Worm (Caenorhabditis elegans) whole organism, L4/young adult: ENCODE results near the gene asm-2.

Experiments
- W03F9.2 ChIP-seq: fragments of 150-350 bp; optimal IDR thresholded peaks from 2 replicates; lab custom pipeline; 2014; ENCODE audit warnings: missing biosample characterization, missing genetic modification characterization
- dao-5 ChIP-seq: sonication (generic microtip); optimal IDR thresholded peaks from 2 replicates; lab custom pipeline; 2016; ENCODE audit warnings: missing genotype, missing genetic modification characterization, moderate library complexity, missing compliant biosample characterization
- him-1 ChIP-seq: sonication (generic microtip); optimal IDR thresholded peaks from 2 replicates; lab custom pipeline; 2016; ENCODE audit warnings: missing genotype, missing genetic modification reagents, missing genetic modification characterization, missing compliant biosample characterization

Gene asm-2

ce11 chrX:11339375-11339924 lies 15.4 kb upstream of the asm-2 start, which contains the start of gene aco-1:
Gene aco-1 (plus strand): TSS chrX:11339874.
- no peak for TF ChIP-seq him-1 (tag; lab: Kevin White, UChicago)
- peak; percentile 48 for TF ChIP-seq W03F9.2 (tag; lab: Kevin White, UChicago)
- TF ChIP-seq dao-5 (tag; lab: Kevin White, UChicago), result no peak

ce11 chrX:11337783-11338182 lies 13.7 kb upstream of the asm-2 start, which contains the start of gene gcy-9:
Gene gcy-9 (minus strand): TSS chrX:11337883.
- TF ChIP-seq him-1 (tag; lab: Kevin White, UChicago) (no peak), W03F9.2 (tag; lab: Kevin White, UChicago) (no peak), dao-5 (tag; lab: Kevin White, UChicago) (no peak)

- no peak for TF ChIP-seq W03F9.2 (tag; lab: Kevin White, UChicago)
- no peak for TF ChIP-seq him-1 (tag; lab: Kevin White, UChicago)
- no peak for TF ChIP-seq dao-5 (tag; lab: Kevin White, UChicago)
Measured at ce11 chrX:11337095-11337494, 13.0 kb upstream of the asm-2 start.

ce11 chrX:11329424-11329823 lies 5.4 kb upstream of the asm-2 start, which contains the start of gene npr-9:
Gene npr-9 (plus strand): TSS chrX:11329724.
- TF ChIP-seq him-1 (tag; lab: Kevin White, UChicago), result no peak
- TF ChIP-seq dao-5 (tag; lab: Kevin White, UChicago), result no peak
- no peak for TF ChIP-seq W03F9.2 (tag; lab: Kevin White, UChicago)

ce11 chrX:11328710-11329109 lies 4.7 kb upstream of the asm-2 start:
- TF ChIP-seq W03F9.2 (tag; lab: Kevin White, UChicago) (no peak), dao-5 (tag; lab: Kevin White, UChicago) (no peak), him-1 (tag; lab: Kevin White, UChicago) (no peak)

- TF ChIP-seq W03F9.2 (tag; lab: Kevin White, UChicago) (no peak), him-1 (tag; lab: Kevin White, UChicago) (no peak), dao-5 (tag; lab: Kevin White, UChicago) (no peak)
Measured at ce11 chrX:11326827-11327226, 2.8 kb upstream of the asm-2 start, which contains the start of gene ZK455.5. Gene ZK455.5 (minus strand): TSS chrX:11326927.

- TF ChIP-seq him-1 (tag; lab: Kevin White, UChicago) (no peak), dao-5 (tag; lab: Kevin White, UChicago) (no peak), W03F9.2 (tag; lab: Kevin White, UChicago) (no peak)
Measured at ce11 chrX:11323225-11323624, 826 bp downstream of the asm-2 start.

- TF ChIP-seq W03F9.2 (tag; lab: Kevin White, UChicago) (no peak), him-1 (tag; lab: Kevin White, UChicago) (no peak), dao-5 (tag; lab: Kevin White, UChicago) (no peak)
Measured at ce11 chrX:11317939-11318338, 6.1 kb downstream of the asm-2 start, which contains the start of gene hizr-1. Gene hizr-1 (plus strand): TSS chrX:11318278.

ce11 chrX:11316750-11317149 lies 7.3 kb downstream of the asm-2 start, which contains the start of gene nlp-57:
Gene nlp-57 (plus strand): TSS chrX:11317050.
- no peak for TF ChIP-seq dao-5 (tag; lab: Kevin White, UChicago)
- TF ChIP-seq him-1 (tag; lab: Kevin White, UChicago), result no peak
- no peak for TF ChIP-seq W03F9.2 (tag; lab: Kevin White, UChicago)

- TF ChIP-seq him-1 (tag; lab: Kevin White, UChicago) (no peak), dao-5 (tag; lab: Kevin White, UChicago) (no peak), W03F9.2 (tag; lab: Kevin White, UChicago) (no peak)
Measured at ce11 chrX:11315392-11315791, 8.7 kb downstream of the asm-2 start, which contains the start of gene F08G12.11. Gene F08G12.11 (minus strand): TSS chrX:11315572.

- TF ChIP-seq W03F9.2 (tag; lab: Kevin White, UChicago) (no peak), him-1 (tag; lab: Kevin White, UChicago) (no peak), dao-5 (tag; lab: Kevin White, UChicago) (no peak)
Measured at ce11 chrX:11310285-11310838, 13.7 kb downstream of the asm-2 start, which contains the start of gene F08G12.5. Gene F08G12.5 (minus strand): TSS chrX:11310285.

ce11 chrX:11307056-11307455 lies 17.0 kb downstream of the asm-2 start, which contains the start of gene vhl-1:
Gene vhl-1 (plus strand): TSS chrX:11307356.
- TF ChIP-seq him-1 (tag; lab: Kevin White, UChicago) (no peak), dao-5 (tag; lab: Kevin White, UChicago) (no peak), W03F9.2 (tag; lab: Kevin White, UChicago) (no peak)

ce11 chrX:11305773-11306172 lies 18.3 kb downstream of the asm-2 start, which contains the start of gene F08G12.1:
Gene F08G12.1 (minus strand): TSS chrX:11305873.
- TF ChIP-seq dao-5 (tag; lab: Kevin White, UChicago), result no peak
- TF ChIP-seq W03F9.2 (tag; lab: Kevin White, UChicago), result no peak
- TF ChIP-seq him-1 (tag; lab: Kevin White, UChicago), result no peak
